Worm (Caenorhabditis elegans): Measurements from ENCODE around the gene sru-45.

DNA sequence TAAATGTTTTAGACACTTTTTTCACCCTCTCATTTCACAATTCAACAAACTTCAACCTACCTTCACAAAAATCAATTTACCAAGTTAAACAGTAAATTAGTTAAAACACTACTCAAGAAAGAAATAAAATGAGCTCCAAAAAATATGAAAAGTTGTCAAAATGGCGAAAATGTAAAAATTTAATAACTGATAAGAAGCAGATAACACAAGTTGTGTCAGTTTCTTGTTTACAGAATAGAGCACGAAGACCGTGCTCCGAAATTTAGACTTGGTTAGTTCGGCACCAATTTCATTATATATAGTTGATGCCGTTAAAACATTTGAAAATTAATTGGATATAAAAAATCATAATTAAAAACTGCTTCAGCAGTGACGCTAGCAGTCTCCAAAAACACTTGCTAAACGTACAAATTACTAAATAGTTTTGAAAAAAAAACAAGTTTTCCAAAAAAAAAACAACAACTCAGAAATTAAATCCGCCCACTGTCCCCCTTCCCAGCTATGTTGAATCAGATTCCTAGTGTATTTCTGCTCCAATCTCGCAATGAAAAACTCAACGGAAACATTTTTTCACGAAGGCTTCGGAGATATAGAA is 45.1 kb downstream of the sru-45 start, which contains the start of gene srw-54:
- TF ChIP-seq hnd-1 (tag; optimal IDR thresholded peaks at IDR 0.05) (no peak), ceh-13 (GFP tag; optimal IDR thresholded peaks at IDR 0.05) (no peak), B0310.2 (tag; optimal IDR thresholded peaks at IDR 0.05) (no peak)

Measured in whole organism, early embryonic.